Worm (Caenorhabditis elegans): ENCODE data around the gene Y56A3A.22.

The Y56A3A.22 gene

ce11 chrIII:11967049-11967448 is 45.6 kb downstream of the Y56A3A.22 start:
- TF ChIP-seq lin-13 (GFP tag; optimal IDR thresholded peaks at IDR 0.05), result peak; percentile 11

ce11 chrIII:11971342-11971741 is 49.9 kb downstream of the Y56A3A.22 start, which contains the start of gene Y56A3A.28:
Y56A3A.28 (minus strand) TSS chrIII:11971374.
- TF ChIP-seq zag-1 (tag; optimal IDR thresholded peaks at IDR 0.05) (no peak), unc-55 (GFP tag; optimal IDR thresholded peaks at IDR 0.05) (peak; percentile 6)

All from whole organism, L2 larva.